Fruit fly (Drosophila melanogaster) S2 (cell line): ENCODE measurements around the gene Gr98d.

Source experiments
- CG8478 ChIP-seq: fragments of >200 bp; optimal IDR thresholded peaks from 2 replicates; lab custom pipeline; 2018
- CTCF ChIP-seq, 2 experiments: fragments of >200 bp; optimal IDR thresholded peaks; 2 replicates each; lab custom pipeline; 2018

- TF ChIP-seq CG8478 (lab: Kevin White, UChicago) (no peak), CTCF (optimal IDR thresholded peaks at IDR 0.05; lab: Kevin White, UChicago) (peak in 1 of 2 experiments; percentile 83)
Measured at dm6 chr3R:27547378-27547949, 1.6 kb downstream of the Gr98d start.
